Worm (Caenorhabditis elegans): Measurements from ENCODE around the gene idpb-3.

idpb-3 gene

ce11 chrII:5055129-5055666 lies 46.4 kb downstream of the idpb-3 start, which contains the start of the genes ify-1 and rpl-22:
Gene ify-1, minus strand, starts transcription at chrII:5055179.
Gene rpl-22, plus strand, starts transcription at chrII:5055616.
- no peak for TF ChIP-seq aly-2 (tag; optimal IDR thresholded peaks at IDR 0.05)
- peak; percentile 49 for TF ChIP-seq dmd-6 (GFP tag; IDR thresholded peaks at IDR 0.05)
- peak; percentile 43 for TF ChIP-seq nhr-48 (tag; optimal IDR thresholded peaks at IDR 0.05)
- no peak for TF ChIP-seq F44E2.7 (GFP tag; IDR thresholded peaks at IDR 0.05)
- TF ChIP-seq mdt-29 (GFP tag; IDR thresholded peaks at IDR 0.05): no peak
- peak in 1 of 2 experiments; percentile 53 for TF ChIP-seq mdl-1 (tag; optimal IDR thresholded peaks at IDR 0.05)
- peak; percentile 100 for TF ChIP-seq D1046.2 (GFP tag; IDR thresholded peaks at IDR 0.05)
- peak; percentile 61 for TF ChIP-seq mxl-3 (GFP tag; optimal IDR thresholded peaks at IDR 0.05)
- 0 out of 2 replicates have a peak, but pooled peaks have one; percentile 21 for TF ChIP-seq madf-9 (GFP tag; conservative IDR thresholded peaks at IDR 0.05)
- no peak for TF ChIP-seq nhr-76 (tag; optimal IDR thresholded peaks at IDR 0.05)
- TF ChIP-seq nhr-10 (tag; optimal IDR thresholded peaks at IDR 0.05): peak; percentile 36
- TF ChIP-seq Y105C5A.15 (GFP tag; IDR thresholded peaks at IDR 0.05): no peak
- peak; percentile 99 for TF ChIP-seq lin-38 (GFP tag; IDR thresholded peaks at IDR 0.05)
- peak; percentile 51 for TF ChIP-seq snpc-4 (tag; optimal IDR thresholded peaks at IDR 0.05)
- TF ChIP-seq dmd-8 (GFP tag; IDR thresholded peaks at IDR 0.05): peak; percentile 20; the same call in 1 of the 2 replicates
- TF ChIP-seq rbr-2 (tag; optimal IDR thresholded peaks at IDR 0.05): peak; percentile 87
- no peak for TF ChIP-seq lin-29 (GFP tag; IDR thresholded peaks at IDR 0.05)
- peak; percentile 80 for TF ChIP-seq nhr-28 (tag; optimal IDR thresholded peaks at IDR 0.05)
- TF ChIP-seq snpc-1.2 (GFP tag; IDR thresholded peaks at IDR 0.05): peak; percentile 66; the same call in 1 of the 2 replicates
- TF ChIP-seq daf-16 (GFP tag; optimal IDR thresholded peaks at IDR 0.05): peak in 1 of 2 experiments; percentile 38
- peak; percentile 84 for TF ChIP-seq daf-16 (tag; optimal IDR thresholded peaks at IDR 0.05)
- TF ChIP-seq egl-43 (GFP tag; IDR thresholded peaks at IDR 0.05): 0 out of 2 replicates have a peak, but pooled peaks have one; percentile 42
- peak; percentile 89 for TF ChIP-seq hlh-11 (tag; optimal IDR thresholded peaks at IDR 0.05)
- no peak for TF ChIP-seq nhr-42 (GFP tag; IDR thresholded peaks at IDR 0.05)
- peak; percentile 90 for TF ChIP-seq nhr-11 (tag; optimal IDR thresholded peaks at IDR 0.05)
- peak; percentile 86 for TF ChIP-seq hmg-1.1 (GFP tag; IDR thresholded peaks at IDR 0.05)
- TF ChIP-seq zip-2 (tag; optimal IDR thresholded peaks at IDR 0.05): peak; percentile 57
- peak; percentile 87 for TF ChIP-seq lin-15B (tag; optimal IDR thresholded peaks at IDR 0.05)
- TF ChIP-seq php-3 (GFP tag; IDR thresholded peaks at IDR 0.05): 0 out of 2 replicates have a peak, but pooled peaks have one; percentile 34
- TF ChIP-seq mxl-2 (GFP tag; conservative IDR thresholded peaks at IDR 0.05): no peak
- TF ChIP-seq T26A8.4 (GFP tag; IDR thresholded peaks at IDR 0.05): peak; percentile 86
- no peak for TF ChIP-seq nhr-41 (GFP tag; IDR thresholded peaks at IDR 0.05)
- TF ChIP-seq T20F7.1 (GFP tag; optimal IDR thresholded peaks at IDR 0.05): peak; percentile 84
- TF ChIP-seq unc-39 (tag; optimal IDR thresholded peaks at IDR 0.05): no peak
- TF ChIP-seq daf-8 (GFP tag; IDR thresholded peaks at IDR 0.05): no peak
- TF ChIP-seq nhr-6 (tag; optimal IDR thresholded peaks at IDR 0.05): peak; percentile 95
- peak; percentile 91 for TF ChIP-seq aha-1 (tag)
- 0 out of 2 replicates have a peak, but pooled peaks have one; percentile 35 for TF ChIP-seq dmd-9 (GFP tag; IDR thresholded peaks at IDR 0.05)
- TF ChIP-seq ceh-28 (tag; optimal IDR thresholded peaks at IDR 0.05): peak; percentile 46
- peak; percentile 95 for TF ChIP-seq dve-1 (tag; optimal IDR thresholded peaks at IDR 0.05; ENCODE audit: insufficient read depth)
- TF ChIP-seq F10B5.3 (tag; optimal IDR thresholded peaks at IDR 0.05): peak; percentile 43
- TF ChIP-seq lsy-2 (tag; optimal IDR thresholded peaks at IDR 0.05): peak; percentile 97 to 99
- peak; percentile 24 for TF ChIP-seq spr-3 (GFP tag; optimal IDR thresholded peaks at IDR 0.05)
- TF ChIP-seq tra-1 (GFP tag; IDR thresholded peaks at IDR 0.05): no peak
- TF ChIP-seq dpl-1 (GFP tag; optimal IDR thresholded peaks at IDR 0.05): peak; percentile 94
- TF ChIP-seq pha-4 (GFP tag; IDR thresholded peaks at IDR 0.05): peak; percentile 63; the same call in 1 of the 2 replicates
- TF ChIP-seq pha-4 (tag; optimal IDR thresholded peaks at IDR 0.05): peak; percentile 97
- TF ChIP-seq duxl-1 (tag; optimal IDR thresholded peaks at IDR 0.05; ENCODE audit: poor library complexity): peak; percentile 88
- TF ChIP-seq ctbp-1 (GFP tag; IDR thresholded peaks at IDR 0.05): peak; percentile 72
- TF ChIP-seq Y75B8A.6 (GFP tag; IDR thresholded peaks at IDR 0.05): 0 out of 2 replicates have a peak, but pooled peaks have one; percentile 36
- TF ChIP-seq Y48G9A.11 (GFP tag; IDR thresholded peaks at IDR 0.05): no peak

Measured in whole organism, L4 larva.